Worm (Caenorhabditis elegans): ENCODE data around the gene C27D9.1.
A peak's percentile ranks its signal among the peaks of the same experiment; 100 is the strongest.

C27D9.1 gene

ce11 chrII:4789835-4790343 lies 36.7 kb downstream of the C27D9.1 start, which contains the start of gene F26G1.15:
F26G1.15 (plus strand) TSS chrII:4790293.
- TF ChIP-seq unc-120 (tag; optimal IDR thresholded peaks at IDR 0.05; ENCODE audit: poor library complexity, severe bottlenecking) (no peak), zip-8 (tag; optimal IDR thresholded peaks at IDR 0.05) (peak; percentile 74)

DNA sequence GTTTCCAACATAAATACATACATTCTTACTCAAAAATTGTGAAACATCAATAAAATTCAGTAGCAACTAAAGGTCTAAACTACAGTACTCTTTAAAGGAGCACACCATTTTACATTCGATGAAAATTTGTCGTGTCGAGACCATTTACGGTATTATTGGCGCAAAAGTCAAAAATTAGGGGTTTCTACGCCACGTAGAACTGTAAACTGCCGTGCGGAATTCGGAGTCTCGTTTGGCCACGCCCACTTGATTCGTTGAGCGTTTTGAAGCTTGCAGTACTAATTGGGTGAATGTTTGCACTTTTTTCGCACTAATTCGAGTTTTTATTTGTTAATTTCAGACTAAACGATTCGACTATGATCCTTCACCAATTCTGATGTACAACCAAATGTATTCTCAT lies 37.5 kb downstream of the C27D9.1 start:
- TF ChIP-seq ceh-39 (tag; optimal IDR thresholded peaks at IDR 0.05) (no peak), nhr-237 (tag; optimal IDR thresholded peaks at IDR 0.05) (no peak), M03D4.4 (tag; optimal IDR thresholded peaks at IDR 0.05) (no peak), lin-32 (GFP tag; optimal IDR thresholded peaks at IDR 0.05) (no peak), ham-2 (GFP tag; optimal IDR thresholded peaks at IDR 0.05) (no peak), drap-1 (GFP tag; optimal IDR thresholded peaks at IDR 0.05) (no peak), ceh-83 (GFP tag; optimal IDR thresholded peaks at IDR 0.05) (no peak), lin-13 (tag; optimal IDR thresholded peaks at IDR 0.05) (no peak), unc-62 (GFP tag; optimal IDR thresholded peaks at IDR 0.05) (no peak), nhr-2 (tag; optimal IDR thresholded peaks at IDR 0.05) (no peak), sem-2 (GFP tag; optimal IDR thresholded peaks at IDR 0.05) (no peak), tbx-8 (GFP tag; optimal IDR thresholded peaks at IDR 0.05) (no peak), ztf-11 (tag; optimal IDR thresholded peaks at IDR 0.05) (no peak), flh-1 (GFP tag; optimal IDR thresholded peaks at IDR 0.05) (no peak), mls-2 (tag; optimal IDR thresholded peaks at IDR 0.05) (no peak)

DNA sequence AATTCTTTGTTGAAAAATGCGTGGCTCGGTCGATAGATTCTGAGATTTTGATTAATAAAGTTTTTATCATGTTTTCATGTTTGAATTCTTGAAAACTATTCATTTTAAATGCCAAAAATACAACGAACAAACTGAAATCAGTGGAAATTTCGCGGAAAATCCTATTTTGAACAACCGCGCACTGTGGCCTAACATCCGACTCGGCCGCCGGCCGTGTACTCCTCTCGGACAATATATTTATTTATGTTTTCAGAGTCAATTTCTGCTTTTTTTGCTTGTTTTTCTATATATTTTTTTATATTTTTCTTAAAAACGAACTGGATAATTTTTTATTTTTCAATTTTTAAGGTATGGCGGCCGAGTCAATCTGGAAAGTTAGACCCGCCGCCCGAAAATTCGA lies 38.1 kb downstream of the C27D9.1 start, which contains the start of gene F26G1.1:
TSS of gene F26G1.1 (plus strand) at position 347 of the 400 bp plus-strand sequence.
- peak; percentile 20 for TF ChIP-seq unc-120 (tag; optimal IDR thresholded peaks at IDR 0.05; ENCODE audit: poor library complexity, severe bottlenecking)
- peak; percentile 21 for TF ChIP-seq cnd-1 (tag; optimal IDR thresholded peaks at IDR 0.05)
- peak; percentile 46 for TF ChIP-seq lsy-2 (tag; optimal IDR thresholded peaks at IDR 0.05)
- peak; percentile 1 for TF ChIP-seq lin-13 (tag; optimal IDR thresholded peaks at IDR 0.05)
- no peak for TF ChIP-seq elt-1 (tag; optimal IDR thresholded peaks at IDR 0.05; ENCODE audit: borderline replicate concordance, insufficient read depth)
- TF ChIP-seq ceh-83 (GFP tag; optimal IDR thresholded peaks at IDR 0.05), result peak; percentile 64
- TF ChIP-seq drap-1 (GFP tag; optimal IDR thresholded peaks at IDR 0.05), result no peak
- TF ChIP-seq sptf-1 (tag; optimal IDR thresholded peaks at IDR 0.05), result peak; percentile 48

DNA sequence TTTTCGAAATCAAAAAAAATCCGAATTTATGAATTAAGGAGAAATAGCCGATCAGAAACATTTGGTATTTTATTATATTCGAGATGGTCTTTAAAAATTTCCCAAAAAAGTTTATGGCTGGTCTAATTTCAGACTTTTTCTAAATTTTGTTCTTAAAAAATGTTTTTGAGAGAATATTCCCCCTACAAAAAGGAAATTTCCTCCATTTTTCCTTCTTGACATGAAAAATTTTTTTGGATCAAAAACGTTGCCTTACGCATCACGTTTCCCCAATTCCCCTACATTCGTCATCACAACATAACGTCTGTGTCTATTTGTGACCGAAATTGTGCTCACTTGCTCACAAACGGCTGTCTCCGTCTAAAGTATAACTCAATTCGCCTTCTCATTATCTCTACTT lies 40.1 kb downstream of the C27D9.1 start:
- TF ChIP-seq ham-2 (GFP tag; optimal IDR thresholded peaks at IDR 0.05) (no peak), zip-8 (tag; optimal IDR thresholded peaks at IDR 0.05) (no peak)

ce11 chrII:4795461-4795860 lies 42.2 kb downstream of the C27D9.1 start, which contains the start of gene C33F10.4:
C33F10.4 (plus strand) TSS chrII:4795761.
- TF ChIP-seq elt-3 (tag; optimal IDR thresholded peaks at IDR 0.05) (no peak), nhr-12 (tag; optimal IDR thresholded peaks at IDR 0.05) (no peak), mep-1 (tag; optimal IDR thresholded peaks at IDR 0.05) (no peak), lin-13 (tag; optimal IDR thresholded peaks at IDR 0.05) (no peak), sptf-1 (tag; optimal IDR thresholded peaks at IDR 0.05) (no peak), blmp-1 (tag; optimal IDR thresholded peaks at IDR 0.05) (no peak), M03D4.4 (tag; optimal IDR thresholded peaks at IDR 0.05) (no peak)

DNA sequence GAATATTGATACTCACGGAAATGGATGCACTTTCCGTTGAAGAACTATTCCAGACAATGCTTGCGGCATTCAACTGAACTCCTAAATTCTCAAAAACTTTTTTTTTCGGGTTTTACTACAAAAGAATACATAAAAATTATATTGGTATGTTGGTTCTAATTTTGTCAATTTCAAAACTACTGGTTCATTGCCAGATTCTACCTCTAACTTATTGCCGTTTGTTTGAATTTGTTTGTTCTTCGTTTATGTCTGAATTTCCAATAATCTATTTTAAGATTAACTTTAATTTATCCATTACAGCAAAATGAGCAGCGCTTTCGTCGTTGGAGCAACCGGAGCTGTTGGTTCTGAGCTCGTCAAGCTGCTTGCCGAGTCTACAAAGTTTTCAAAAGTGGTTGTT lies 43.9 kb downstream of the C27D9.1 start, which contains the start of gene C33F10.14:
TSS of gene C33F10.14 (plus strand) at position 301 of the 400 bp plus-strand sequence.
- no peak for TF ChIP-seq nhr-2 (tag; optimal IDR thresholded peaks at IDR 0.05)
- no peak for TF ChIP-seq unc-120 (tag; optimal IDR thresholded peaks at IDR 0.05; ENCODE audit: poor library complexity, severe bottlenecking)
- TF ChIP-seq mls-2 (tag; optimal IDR thresholded peaks at IDR 0.05), result no peak
- TF ChIP-seq ztf-11 (tag; optimal IDR thresholded peaks at IDR 0.05), result no peak
- TF ChIP-seq ceh-43 (GFP tag; optimal IDR thresholded peaks at IDR 0.05), result no peak

- no peak for TF ChIP-seq sem-2 (GFP tag; optimal IDR thresholded peaks at IDR 0.05)
- no peak for TF ChIP-seq mls-2 (tag; optimal IDR thresholded peaks at IDR 0.05)
- TF ChIP-seq elt-3 (tag; optimal IDR thresholded peaks at IDR 0.05), result no peak
- TF ChIP-seq ceh-39 (tag; optimal IDR thresholded peaks at IDR 0.05), result no peak
- TF ChIP-seq ceh-43 (GFP tag; optimal IDR thresholded peaks at IDR 0.05), result no peak
- no peak for TF ChIP-seq unc-62 (GFP tag; optimal IDR thresholded peaks at IDR 0.05)
- no peak for TF ChIP-seq mep-1 (tag; optimal IDR thresholded peaks at IDR 0.05)
- TF ChIP-seq ztf-11 (tag; optimal IDR thresholded peaks at IDR 0.05), result no peak
- TF ChIP-seq mab-5 (tag; optimal IDR thresholded peaks at IDR 0.05), result no peak
- no peak for TF ChIP-seq unc-39 (tag; optimal IDR thresholded peaks at IDR 0.05)
- TF ChIP-seq ham-2 (GFP tag; optimal IDR thresholded peaks at IDR 0.05), result no peak
- no peak for TF ChIP-seq nhr-12 (tag; optimal IDR thresholded peaks at IDR 0.05)
- TF ChIP-seq ceh-83 (GFP tag; optimal IDR thresholded peaks at IDR 0.05), result no peak
- no peak for TF ChIP-seq M03D4.4 (tag; optimal IDR thresholded peaks at IDR 0.05)
Measured at ce11 chrII:4800524-4800923, 47.3 kb downstream of the C27D9.1 start.
